Fruit fly (Drosophila melanogaster) whole organism, embryonic: ENCODE data around the gene Cda5.

Experiments used
- CG12104 ChIP-seq: fragments of 200-800 bp; sonication (Bioruptor generic); optimal IDR thresholded peaks from 3 replicates; lab custom pipeline; 2016; ENCODE audit warnings: missing biosample characterization, missing genetic modification characterization
- CG13123 ChIP-seq: fragments of 200-800 bp; sonication (Bioruptor generic); optimal IDR thresholded peaks from 2 replicates; lab custom pipeline; 2016; ENCODE audit warnings: missing biosample characterization, missing genetic modification characterization
- CG31224 ChIP-seq: fragments of 200-800 bp; sonication (Bioruptor generic); IDR thresholded peaks from 2 replicates; pipeline ENCODE4 v1.3.6; 2022; ENCODE audit warnings: missing biosample characterization, missing genetic modification characterization
- CG31441 ChIP-seq: fragments of 200-800 bp; sonication (Bioruptor generic); IDR thresholded peaks from 2 replicates; pipeline ENCODE4 v1.3.6; 2022; ENCODE audit warnings: missing biosample characterization, missing genetic modification characterization
- CG4707 ChIP-seq: fragments of 200-800 bp; sonication (Bioruptor generic); optimal IDR thresholded peaks from 2 replicates; lab custom pipeline; 2018; ENCODE audit warnings: missing biosample characterization, mild to moderate bottlenecking, missing genetic modification characterization, moderate library complexity
- CG4730 ChIP-seq: fragments of 200-800 bp; sonication (Bioruptor generic); IDR thresholded peaks from 2 replicates; pipeline ENCODE4 v1.3.6; 2022; ENCODE audit warnings: missing biosample characterization, missing genetic modification characterization
- CG9727 ChIP-seq: fragments of 200-800 bp; sonication (Bioruptor generic); optimal IDR thresholded peaks from 3 replicates; lab custom pipeline; 2017; ENCODE audit warnings: missing biosample characterization, mild to moderate bottlenecking, missing genetic modification characterization
- Dll ChIP-seq: fragments of 200-800 bp; sonication (Bioruptor generic); IDR thresholded peaks from 4 replicates; pipeline ENCODE4 v1.3.6; 2022; ENCODE audit warnings: missing biosample characterization, missing genetic modification characterization; ENCODE audit not compliant: partially characterized antibody
- NK7.1 ChIP-seq: fragments of 200-800 bp; sonication (Bioruptor generic); optimal IDR thresholded peaks from 3 replicates; lab custom pipeline; 2016; ENCODE audit warnings: missing biosample characterization, missing genetic modification characterization
- ap ChIP-seq: fragments of 200-800 bp; sonication (Bioruptor generic); IDR thresholded peaks from 2 replicates; pipeline ENCODE4 v1.3.6; 2022; ENCODE audit warnings: missing biosample characterization, missing genetic modification characterization
- crc ChIP-seq: fragments of 200-800 bp; sonication (Bioruptor generic); optimal IDR thresholded peaks from 2 replicates; lab custom pipeline; 2016; ENCODE audit warnings: missing biosample characterization, missing genetic modification characterization
- sisA ChIP-seq: fragments of 200-800 bp; sonication (Bioruptor generic); IDR thresholded peaks from 2 replicates; pipeline ENCODE4 v1.3.6; 2022; ENCODE audit warnings: missing biosample characterization, missing genetic modification characterization

dm6 chr2L:107032-107431 is 41.8 kb upstream of the Cda5 start:
- TF ChIP-seq CG31441 (GFP tag; lab: Robert Waterston, UW): no peak
- no peak for TF ChIP-seq ap (GFP tag; lab: Robert Waterston, UW)
- TF ChIP-seq CG4730: no peak
- no peak for TF ChIP-seq NK7.1 (GFP tag; lab: Kevin White, UChicago)
- TF ChIP-seq CG13123 (GFP tag; lab: Kevin White, UChicago): no peak
- no peak for TF ChIP-seq CG31224
- no peak for TF ChIP-seq CG9727
- no peak for TF ChIP-seq Dll (GFP tag; lab: Robert Waterston, UW)
- no peak for TF ChIP-seq CG12104
- TF ChIP-seq crc (GFP tag; lab: Kevin White, UChicago): no peak
- TF ChIP-seq sisA: no peak
- no peak for TF ChIP-seq CG4707 (GFP tag; lab: Kevin White, UChicago)
